Worm (Caenorhabditis elegans) whole organism, midembryonic: Measurements from ENCODE around the gene F26D2.13.

Experiments
- T22C8.4 ChIP-seq: fragments of 200-800 bp; sonication (Bioruptor generic); IDR thresholded peaks from 2 replicates; pipeline ENCODE4 v1.3.6; 2022; ENCODE audit warnings: missing genetic modification characterization, missing compliant biosample characterization
- cog-1 ChIP-seq: sonication (generic microtip); optimal IDR thresholded peaks from 2 replicates; lab custom pipeline; 2016; ENCODE audit warnings: missing genetic modification characterization, missing compliant biosample characterization
- flt-1 ChIP-seq: fragments of 200-800 bp; sonication (Bioruptor generic); IDR thresholded peaks from 2 replicates; pipeline ENCODE4 v1.3.6; 2022; ENCODE audit warnings: missing genetic modification characterization, missing compliant biosample characterization
- klf-2 ChIP-seq: fragments of 200-800 bp; sonication (Bioruptor generic); conservative IDR thresholded peaks from 2 replicates; pipeline ENCODE4 v1.3.6; 2022; ENCODE audit warnings: missing genetic modification reagents, missing genetic modification characterization, missing compliant biosample characterization
- med-1 ChIP-seq: sonication (generic microtip); optimal IDR thresholded peaks from 2 replicates; lab custom pipeline; 2017; ENCODE audit warnings: missing genetic modification characterization, mild to moderate bottlenecking, missing compliant biosample characterization, antibody characterized with exemption, missing genetic modification reagents; ENCODE audit not compliant: insufficient read depth
- ref-1 ChIP-seq: fragments of 200-800 bp; sonication (Bioruptor generic); conservative IDR thresholded peaks from 2 replicates; pipeline ENCODE4 v1.3.6; 2022; ENCODE audit warnings: missing genetic modification reagents, missing genetic modification characterization, missing compliant biosample characterization
- tab-1 ChIP-seq: fragments of 200-800 bp; sonication (Bioruptor generic); IDR thresholded peaks from 2 replicates; pipeline ENCODE4 v1.3.6; 2022; ENCODE audit warnings: missing genetic modification characterization, missing compliant biosample characterization
- ztf-23 ChIP-seq: fragments of 200-800 bp; sonication (Bioruptor generic); IDR thresholded peaks from 2 replicates; pipeline ENCODE4 v1.3.6; 2022; ENCODE audit warnings: missing genetic modification reagents, missing genetic modification characterization, missing compliant biosample characterization
- ztf-29 ChIP-seq: fragments of 200-800 bp; sonication (Bioruptor generic); IDR thresholded peaks from 2 replicates; pipeline ENCODE4 v1.3.6; 2022; ENCODE audit warnings: missing genetic modification reagents, missing genetic modification characterization, missing compliant biosample characterization

F26D2.13 gene

ce11 chrV:16429503-16429902, 5.9 kb downstream of the F26D2.13 start, which contains the start of gene F26D2.10:
TSS of gene F26D2.10 (minus strand) at chrV:16429603.
- no peak for TF ChIP-seq ztf-23
- no peak for TF ChIP-seq tab-1 (GFP tag; lab: Robert Waterston, UW)
- TF ChIP-seq ztf-29, result no peak
- no peak for TF ChIP-seq flt-1
- no peak for TF ChIP-seq cog-1
- no peak for TF ChIP-seq med-1 (GFP tag; lab: Kevin White, UChicago)
- no peak for TF ChIP-seq klf-2 (GFP tag; lab: Robert Waterston, UW)
- TF ChIP-seq T22C8.4 (GFP tag; lab: Robert Waterston, UW), result no peak
- TF ChIP-seq ref-1 (GFP tag; lab: Robert Waterston, UW), result no peak

DNA sequence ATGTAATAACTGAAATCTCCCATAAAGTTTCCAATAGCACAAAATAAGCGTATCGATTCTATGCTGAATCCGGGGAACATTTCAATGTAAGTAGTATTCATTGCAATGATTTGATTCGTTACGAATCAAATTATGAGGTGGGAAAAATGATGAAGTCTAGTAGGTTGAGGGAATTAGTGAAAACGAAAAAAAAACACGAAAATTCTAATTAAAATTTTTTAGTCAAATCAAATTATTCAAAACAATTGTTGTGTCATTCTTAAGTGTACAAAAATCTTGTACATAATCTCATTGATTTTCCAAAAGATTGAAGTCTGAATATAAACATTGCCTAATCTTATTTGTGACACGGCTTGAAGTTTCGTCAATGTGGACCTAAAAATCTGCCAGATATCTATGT, 11.0 kb downstream of the F26D2.13 start, which contains the start of gene srw-29:
srw-29 (minus strand) TSS at position 101 of the 400 bp plus-strand sequence.
- no peak for TF ChIP-seq cog-1
- no peak for TF ChIP-seq T22C8.4 (GFP tag; lab: Robert Waterston, UW)
- TF ChIP-seq ztf-23, result no peak
- no peak for TF ChIP-seq ztf-29
- TF ChIP-seq med-1 (GFP tag; lab: Kevin White, UChicago), result no peak
- TF ChIP-seq ref-1 (GFP tag; lab: Robert Waterston, UW), result no peak
- TF ChIP-seq klf-2 (GFP tag; lab: Robert Waterston, UW), result no peak
- no peak for TF ChIP-seq flt-1
- TF ChIP-seq tab-1 (GFP tag; lab: Robert Waterston, UW), result no peak

DNA sequence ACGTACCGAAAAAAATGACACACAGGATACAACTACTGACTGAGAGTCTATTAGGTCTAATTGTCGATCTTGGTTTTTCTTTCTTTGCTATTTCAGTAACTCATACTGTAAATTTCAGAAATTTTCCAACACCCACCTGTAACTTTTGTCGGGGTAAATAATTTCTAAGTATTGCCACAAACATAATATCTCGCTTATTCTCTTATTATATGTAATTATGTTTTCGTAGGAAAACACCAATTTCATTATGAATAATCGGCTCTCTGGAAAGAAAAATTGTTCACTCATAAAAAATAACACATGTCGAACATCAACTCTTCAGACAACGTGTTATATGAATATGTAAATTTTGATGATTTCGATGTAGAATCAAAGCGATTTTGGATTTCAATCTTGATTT, 14.7 kb downstream of the F26D2.13 start, which contains the start of gene srw-48:
srw-48 (plus strand) TSS at position 301 of the 400 bp plus-strand sequence.
- TF ChIP-seq med-1 (GFP tag; lab: Kevin White, UChicago) (no peak), tab-1 (GFP tag; lab: Robert Waterston, UW) (no peak), flt-1 (no peak), ref-1 (GFP tag; lab: Robert Waterston, UW) (no peak), T22C8.4 (GFP tag; lab: Robert Waterston, UW) (no peak), ztf-23 (no peak), ztf-29 (no peak), cog-1 (no peak), klf-2 (GFP tag; lab: Robert Waterston, UW) (no peak)

DNA sequence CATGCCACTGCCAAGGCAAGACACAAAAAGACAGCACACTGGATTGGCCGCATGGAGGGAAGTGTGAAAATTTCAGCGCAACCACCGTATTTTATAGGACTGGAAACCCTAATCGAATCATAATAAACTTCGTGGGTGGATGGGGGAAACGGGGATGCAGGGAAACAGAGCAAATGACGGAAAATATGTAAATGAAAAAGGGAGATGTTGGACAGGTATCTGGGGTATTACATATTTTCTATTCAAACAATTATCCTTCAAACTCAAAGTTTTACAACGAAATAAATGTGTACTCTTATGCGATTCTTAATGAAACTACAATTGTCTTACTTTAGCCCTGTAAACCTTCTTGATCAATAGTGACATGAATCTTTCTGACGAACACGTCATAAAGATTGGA, 15.6 kb downstream of the F26D2.13 start, which contains the start of gene F26D2.16:
F26D2.16 (minus strand) TSS at position 101 of the 400 bp plus-strand sequence.
- TF ChIP-seq T22C8.4 (GFP tag; lab: Robert Waterston, UW), result no peak
- TF ChIP-seq flt-1, result no peak
- no peak for TF ChIP-seq ztf-23
- no peak for TF ChIP-seq tab-1 (GFP tag; lab: Robert Waterston, UW)
- TF ChIP-seq klf-2 (GFP tag; lab: Robert Waterston, UW), result no peak
- TF ChIP-seq cog-1, result no peak
- no peak for TF ChIP-seq med-1 (GFP tag; lab: Kevin White, UChicago)
- TF ChIP-seq ztf-29, result no peak
- TF ChIP-seq ref-1 (GFP tag; lab: Robert Waterston, UW), result no peak

DNA sequence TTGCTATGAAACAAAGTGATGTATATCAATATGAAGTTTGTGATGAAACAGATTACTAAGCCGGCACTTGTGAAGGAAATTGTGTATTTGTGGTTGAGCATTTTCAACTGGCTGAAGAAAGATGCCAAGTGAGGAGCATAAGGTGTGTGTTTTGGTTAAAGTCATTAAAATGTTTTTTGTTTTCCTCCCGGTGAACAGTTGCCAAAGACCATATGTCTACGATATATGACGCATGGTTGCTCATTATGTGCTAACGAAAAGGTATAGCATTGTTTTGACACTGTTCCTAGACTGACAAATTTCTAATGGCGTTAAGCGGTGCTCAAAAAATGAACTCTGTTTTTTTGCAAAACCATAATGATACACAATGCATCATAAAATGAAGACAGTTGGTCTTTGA, 18.4 kb downstream of the F26D2.13 start, which contains the start of gene str-55:
str-55 (minus strand) TSS at position 101 of the 400 bp plus-strand sequence.
- no peak for TF ChIP-seq ztf-23
- TF ChIP-seq ztf-29, result no peak
- no peak for TF ChIP-seq med-1 (GFP tag; lab: Kevin White, UChicago)
- TF ChIP-seq tab-1 (GFP tag; lab: Robert Waterston, UW), result no peak
- TF ChIP-seq cog-1, result no peak
- TF ChIP-seq T22C8.4 (GFP tag; lab: Robert Waterston, UW), result no peak
- no peak for TF ChIP-seq ref-1 (GFP tag; lab: Robert Waterston, UW)
- TF ChIP-seq flt-1, result no peak
- no peak for TF ChIP-seq klf-2 (GFP tag; lab: Robert Waterston, UW)

DNA sequence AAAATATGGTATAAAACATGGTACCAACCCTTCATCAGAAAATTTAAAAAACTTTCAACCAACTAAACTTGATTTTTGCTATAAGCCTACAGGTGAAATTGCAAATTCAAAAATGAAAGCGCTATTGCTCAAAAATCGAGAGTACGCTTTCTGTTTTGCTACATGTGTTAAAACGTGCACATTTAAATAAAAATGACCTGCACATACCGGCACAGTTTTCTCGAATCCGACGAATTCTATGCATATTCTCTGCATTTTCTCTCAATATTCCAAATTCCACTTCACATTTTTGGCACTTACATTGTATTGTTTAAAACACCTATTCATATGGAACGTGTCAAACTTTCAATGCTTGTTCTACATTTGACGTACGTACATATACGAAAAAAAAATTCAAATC, 24.9 kb downstream of the F26D2.13 start, which contains the start of gene srh-145:
srh-145 (plus strand) TSS at position 193 of the 400 bp plus-strand sequence.
- no peak for TF ChIP-seq cog-1
- no peak for TF ChIP-seq ztf-29
- no peak for TF ChIP-seq T22C8.4 (GFP tag; lab: Robert Waterston, UW)
- TF ChIP-seq klf-2 (GFP tag; lab: Robert Waterston, UW), result no peak
- TF ChIP-seq ref-1 (GFP tag; lab: Robert Waterston, UW), result no peak
- TF ChIP-seq flt-1, result no peak
- TF ChIP-seq med-1 (GFP tag; lab: Kevin White, UChicago), result no peak
- no peak for TF ChIP-seq tab-1 (GFP tag; lab: Robert Waterston, UW)
- no peak for TF ChIP-seq ztf-23

DNA sequence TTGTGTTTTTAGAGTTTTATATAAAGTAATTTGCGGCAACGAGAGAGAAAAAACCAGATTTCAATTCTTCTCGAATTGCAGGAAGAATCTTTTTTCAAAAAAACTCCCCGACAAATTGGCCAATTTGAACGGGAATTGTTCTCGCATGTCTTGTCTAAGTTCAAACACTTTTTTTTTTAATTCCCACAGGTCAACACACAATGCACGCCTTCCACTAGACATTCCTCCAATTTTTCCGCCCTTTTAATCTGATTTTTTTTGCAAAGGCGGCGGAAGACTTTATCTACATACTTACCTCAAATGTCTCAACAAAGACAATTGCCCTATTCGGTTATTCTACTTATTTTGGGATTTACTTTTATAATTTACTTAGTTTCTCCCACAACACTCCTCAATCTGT, 27.7 kb downstream of the F26D2.13 start, which contains the start of gene F26D2.3:
F26D2.3 (plus strand) TSS at position 301 of the 400 bp plus-strand sequence.
- TF ChIP-seq klf-2 (GFP tag; lab: Robert Waterston, UW) (no peak), med-1 (GFP tag; lab: Kevin White, UChicago) (no peak), ztf-23 (no peak), tab-1 (GFP tag; lab: Robert Waterston, UW) (no peak), T22C8.4 (GFP tag; lab: Robert Waterston, UW) (no peak), flt-1 (no peak), ref-1 (GFP tag; lab: Robert Waterston, UW) (no peak), ztf-29 (no peak), cog-1 (no peak)

DNA sequence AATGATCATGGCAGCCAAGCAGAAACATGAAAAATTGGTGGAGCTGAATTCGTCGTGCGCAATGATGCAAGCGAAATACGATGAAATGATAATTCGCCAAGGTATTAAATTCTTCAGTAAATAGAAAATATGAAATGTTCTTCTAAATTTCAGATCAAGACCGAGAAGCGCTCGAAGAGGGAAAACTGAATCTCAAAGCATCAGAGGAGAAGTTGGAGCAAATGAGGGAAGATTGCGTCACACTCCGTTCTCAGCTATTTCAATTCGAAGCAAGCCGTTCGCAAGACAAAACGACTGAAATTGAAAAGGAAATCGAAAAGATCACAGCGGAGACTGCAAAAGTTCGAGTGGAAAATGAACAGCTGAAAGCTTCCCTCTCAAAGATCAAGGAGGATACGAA, 29.1 kb downstream of the F26D2.13 start:
- no peak for TF ChIP-seq med-1 (GFP tag; lab: Kevin White, UChicago)
- no peak for TF ChIP-seq flt-1
- no peak for TF ChIP-seq klf-2 (GFP tag; lab: Robert Waterston, UW)
- TF ChIP-seq cog-1, result no peak
- TF ChIP-seq ztf-29, result no peak
- TF ChIP-seq T22C8.4 (GFP tag; lab: Robert Waterston, UW), result no peak

ce11 chrV:16405366-16405765, 30.0 kb downstream of the F26D2.13 start:
- TF ChIP-seq med-1 (GFP tag; lab: Kevin White, UChicago), result no peak
- TF ChIP-seq ref-1 (GFP tag; lab: Robert Waterston, UW), result no peak
- TF ChIP-seq T22C8.4 (GFP tag; lab: Robert Waterston, UW), result no peak
- no peak for TF ChIP-seq klf-2 (GFP tag; lab: Robert Waterston, UW)
- TF ChIP-seq ztf-29, result no peak
- no peak for TF ChIP-seq tab-1 (GFP tag; lab: Robert Waterston, UW)

ce11 chrV:16403974-16404373, 31.4 kb downstream of the F26D2.13 start, which contains the start of gene syp-1:
TSS of gene syp-1 (plus strand) at chrV:16404274.
- TF ChIP-seq cog-1 (no peak), klf-2 (GFP tag; lab: Robert Waterston, UW) (no peak), ztf-23 (no peak), flt-1 (no peak), tab-1 (GFP tag; lab: Robert Waterston, UW) (no peak), T22C8.4 (GFP tag; lab: Robert Waterston, UW) (no peak)
